Worm (Caenorhabditis elegans) whole organism, mixed stage, embryonic: Measurements from ENCODE around the gene ttr-29.

Source experiments
- M03D4.4 ChIP-seq: sonication (generic microtip); optimal IDR thresholded peaks from 2 replicates; lab custom pipeline; 2017; ENCODE audit warnings: mild to moderate bottlenecking, missing genetic modification characterization, missing compliant biosample characterization
- bed-3 ChIP-seq: fragments of 200-800 bp; sonication (Bioruptor generic); optimal IDR thresholded peaks from 3 replicates; lab custom pipeline; 2018; ENCODE audit warnings: mild to moderate bottlenecking, missing genetic modification characterization, moderate library complexity, missing compliant biosample characterization
- blmp-1 ChIP-seq: fragments of 150-350 bp; optimal IDR thresholded peaks from 2 replicates; lab custom pipeline; 2014; ENCODE audit warnings: missing biosample characterization, missing genetic modification characterization
- ceh-39 ChIP-seq: fragments of 150-350 bp; optimal IDR thresholded peaks from 2 replicates; lab custom pipeline; 2014; ENCODE audit warnings: missing biosample characterization, missing genetic modification characterization
- ceh-43 ChIP-seq: fragments of 200-800 bp; sonication (Bioruptor generic); optimal IDR thresholded peaks from 2 replicates; lab custom pipeline; 2018; ENCODE audit warnings: mild to moderate bottlenecking, missing genetic modification characterization, moderate library complexity, missing compliant biosample characterization
- ces-1 ChIP-seq: fragments of 150-350 bp; optimal IDR thresholded peaks from 2 replicates; lab custom pipeline; 2014; ENCODE audit warnings: missing biosample characterization, missing genetic modification reagents, missing genetic modification characterization
- elt-1 ChIP-seq: sonication (generic microtip); optimal IDR thresholded peaks from 2 replicates; lab custom pipeline; 2017; ENCODE audit warnings: missing genetic modification characterization, mild to moderate bottlenecking, missing compliant biosample characterization, antibody characterized with exemption, moderate library complexity, borderline replicate concordance; ENCODE audit not compliant: insufficient read depth
- elt-3 ChIP-seq: fragments of 150-350 bp; optimal IDR thresholded peaks from 2 replicates; lab custom pipeline; 2014; ENCODE audit warnings: missing biosample characterization, missing genetic modification characterization
- ham-2 ChIP-seq: fragments of 200-800 bp; sonication (Bioruptor generic); optimal IDR thresholded peaks from 2 replicates; lab custom pipeline; 2018; ENCODE audit warnings: mild to moderate bottlenecking, missing genetic modification characterization, missing compliant biosample characterization
- hlh-1 ChIP-seq: fragments of 150-350 bp; optimal IDR thresholded peaks from 2 replicates; lab custom pipeline; 2014; ENCODE audit warnings: missing biosample characterization, missing genetic modification reagents, missing genetic modification characterization
- lin-32 ChIP-seq: fragments of 200-800 bp; sonication (Bioruptor generic); optimal IDR thresholded peaks from 2 replicates; lab custom pipeline; 2018; ENCODE audit warnings: mild to moderate bottlenecking, missing genetic modification characterization, missing compliant biosample characterization
- lsy-2 ChIP-seq: fragments of 150-350 bp; optimal IDR thresholded peaks from 2 replicates; lab custom pipeline; 2014; ENCODE audit warnings: missing biosample characterization, missing genetic modification characterization
- mab-5 ChIP-seq: fragments of 150-350 bp; optimal IDR thresholded peaks from 2 replicates; lab custom pipeline; 2014; ENCODE audit warnings: missing biosample characterization, missing genetic modification characterization
- mep-1 ChIP-seq: fragments of 150-350 bp; optimal IDR thresholded peaks from 2 replicates; lab custom pipeline; 2017; ENCODE audit warnings: missing biosample characterization, missing genetic modification reagents, missing genetic modification characterization, inconsistent platforms
- mls-2 ChIP-seq: sonication (generic microtip); optimal IDR thresholded peaks from 2 replicates; lab custom pipeline; 2016; ENCODE audit warnings: mild to moderate bottlenecking, missing genetic modification characterization, moderate library complexity, missing compliant biosample characterization
- nhr-12 ChIP-seq: fragments of 150-350 bp; optimal IDR thresholded peaks from 2 replicates; lab custom pipeline; 2014; ENCODE audit warnings: missing biosample characterization, missing genetic modification characterization
- nhr-2 ChIP-seq: fragments of 150-350 bp; optimal IDR thresholded peaks from 2 replicates; lab custom pipeline; 2014; ENCODE audit warnings: missing biosample characterization, missing genetic modification characterization
- nhr-237 ChIP-seq: fragments of 150-350 bp; optimal IDR thresholded peaks from 2 replicates; lab custom pipeline; 2014; ENCODE audit warnings: missing biosample characterization, missing genetic modification characterization
- nhr-28 ChIP-seq: fragments of 150-350 bp; optimal IDR thresholded peaks from 2 replicates; lab custom pipeline; 2014; ENCODE audit warnings: missing biosample characterization, missing genetic modification characterization
- pha-4 ChIP-seq: fragments of 150-350 bp; optimal IDR thresholded peaks from 2 replicates; lab custom pipeline; 2018; ENCODE audit warnings: missing biosample characterization, missing genetic modification reagents, missing genetic modification characterization
- sem-2 ChIP-seq: fragments of 200-800 bp; sonication (Bioruptor generic); optimal IDR thresholded peaks from 2 replicates; lab custom pipeline; 2018; ENCODE audit warnings: mild to moderate bottlenecking, missing genetic modification characterization, missing compliant biosample characterization
- tbx-8 ChIP-seq: fragments of 200-800 bp; sonication (Bioruptor generic); optimal IDR thresholded peaks from 2 replicates; lab custom pipeline; 2018; ENCODE audit warnings: mild to moderate bottlenecking, missing genetic modification characterization, moderate library complexity, missing compliant biosample characterization
- unc-39 ChIP-seq: fragments of 150-350 bp; optimal IDR thresholded peaks from 2 replicates; lab custom pipeline; 2014; ENCODE audit warnings: missing biosample characterization, missing genetic modification characterization
- unc-62 ChIP-seq: fragments of 150-350 bp; optimal IDR thresholded peaks from 2 replicates; lab custom pipeline; 2014; ENCODE audit warnings: missing biosample characterization, missing genetic modification reagents, missing genetic modification characterization
- zip-8 ChIP-seq: fragments of 150-350 bp; optimal IDR thresholded peaks from 2 replicates; lab custom pipeline; 2014; ENCODE audit warnings: missing biosample characterization, missing genetic modification characterization
- ztf-11 ChIP-seq: fragments of 150-350 bp; optimal IDR thresholded peaks from 2 replicates; lab custom pipeline; 2014; ENCODE audit warnings: missing biosample characterization, missing genetic modification characterization

Gene ttr-29

DNA sequence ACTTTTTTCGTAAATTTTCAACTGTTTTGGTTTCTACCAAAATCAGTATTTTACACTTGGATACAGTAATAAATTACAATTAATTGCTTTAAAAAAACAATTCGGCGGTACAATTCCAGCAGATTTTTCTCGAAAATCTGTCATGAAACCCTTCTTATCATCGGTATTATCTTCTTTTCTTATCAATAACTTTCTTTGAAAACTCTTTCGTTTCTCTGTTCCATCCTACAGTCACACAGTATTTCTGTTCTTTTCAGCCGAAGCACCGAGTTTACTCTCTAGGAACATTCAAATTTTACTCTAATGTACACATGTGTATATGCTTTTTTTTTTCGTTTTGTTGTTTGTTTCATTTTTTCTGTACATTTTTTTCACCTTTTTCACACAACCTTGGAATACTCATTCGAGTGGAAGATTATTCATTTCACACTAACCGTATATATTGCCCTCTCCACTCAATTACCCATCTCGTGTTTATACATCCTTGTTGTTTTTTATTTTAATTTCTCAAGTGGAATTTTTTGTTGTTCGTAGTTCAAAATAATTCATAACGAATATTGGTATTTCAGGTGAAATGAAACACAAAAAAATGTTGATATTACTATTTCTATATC is 3.0 kb upstream of the ttr-29 start, which contains the start of gene nid-1:
Gene nid-1, plus strand, starts transcription at position 564 of the 614 bp plus-strand sequence.
- TF ChIP-seq nhr-237 (no peak), ces-1 (GFP tag; lab: Kevin White, UChicago) (no peak), lsy-2 (tag; lab: Kevin White, UChicago) (no peak)
- TF ChIP-seq, all 35 proteins: peak for 0

DNA sequence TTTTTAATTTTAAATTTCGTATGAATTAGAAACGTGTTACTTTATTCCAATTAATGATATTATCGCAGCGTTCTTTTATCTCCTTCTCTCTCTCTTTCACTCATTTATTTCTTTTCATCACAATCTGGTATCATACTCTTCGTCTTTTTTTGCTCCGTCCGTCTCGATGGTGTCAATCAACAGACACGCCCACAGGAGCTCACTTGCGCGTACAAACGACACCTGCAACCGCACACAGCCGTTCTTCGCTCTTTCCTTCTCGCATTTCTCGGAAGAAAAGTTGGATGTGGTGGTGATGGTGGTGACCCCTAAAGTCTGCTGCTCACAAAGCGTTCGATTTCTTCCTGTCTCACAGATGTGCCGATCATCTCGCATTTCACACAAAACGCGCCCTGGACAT is 2.0 kb upstream of the ttr-29 start:
- TF ChIP-seq tbx-8 (GFP tag; lab: Kevin White, UChicago) (no peak), nhr-237 (no peak), hlh-1 (tag; lab: Kevin White, UChicago) (peak; percentile 89), nhr-12 (tag; lab: Kevin White, UChicago) (no peak), unc-39 (tag; lab: Kevin White, UChicago) (no peak)
- TF ChIP-seq, all 35 proteins: peak for 1

DNA sequence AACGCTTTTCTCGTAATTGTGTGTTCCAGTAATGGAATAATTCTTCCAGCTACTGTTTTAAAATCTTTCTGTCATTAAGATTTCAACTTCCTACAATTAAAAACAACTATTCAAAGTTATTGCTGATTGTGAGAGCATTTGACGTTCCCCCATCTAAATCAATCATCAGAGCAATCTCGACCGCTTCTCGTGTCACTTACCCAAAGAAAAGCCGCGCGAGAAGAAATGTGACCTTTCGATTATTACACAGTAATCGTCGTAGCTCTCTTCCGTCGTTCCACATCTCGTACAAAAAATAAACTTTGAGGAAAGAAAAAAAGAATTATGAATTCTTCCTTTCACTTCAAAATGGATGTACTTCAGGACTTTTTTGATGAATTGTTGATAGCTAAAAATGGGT is 804 bp upstream of the ttr-29 start:
- TF ChIP-seq hlh-1 (tag; lab: Kevin White, UChicago) (peak; percentile 43), nhr-2 (tag; lab: Kevin White, UChicago) (no peak), ceh-39 (tag; lab: Kevin White, UChicago) (no peak), zip-8 (tag; lab: Kevin White, UChicago) (no peak), sem-2 (GFP tag; lab: Kevin White, UChicago) (no peak), unc-39 (tag; lab: Kevin White, UChicago) (no peak), nhr-237 (no peak), mab-5 (tag; lab: Kevin White, UChicago) (no peak), lin-32 (GFP tag; lab: Kevin White, UChicago) (no peak), unc-62 (GFP tag; lab: Kevin White, UChicago) (peak; percentile 79)
- TF ChIP-seq, all 35 proteins: peak for 2

DNA sequence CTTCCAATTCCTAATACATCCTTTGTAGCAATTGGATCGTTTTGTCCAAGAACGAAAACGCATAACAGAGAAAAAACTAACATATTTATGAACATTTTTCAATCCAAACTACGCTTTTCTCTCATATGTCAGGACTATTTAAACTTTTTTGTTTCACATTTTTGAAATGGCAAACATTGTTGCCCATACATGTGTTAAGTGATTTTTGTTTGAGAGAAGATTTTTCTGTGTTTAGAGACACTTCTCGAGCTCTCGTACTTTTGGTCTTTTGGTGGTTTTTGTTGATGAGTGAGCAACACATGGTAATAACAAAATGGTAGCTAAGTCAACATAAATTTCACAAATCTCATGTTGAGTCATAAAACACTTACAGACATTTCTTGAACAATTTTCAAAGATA is 1.6 kb downstream of the ttr-29 start, which contains the start of gene ttr-28:
Gene ttr-28, minus strand, starts transcription at position 101 of the 400 bp plus-strand sequence.
- no peak for TF ChIP-seq hlh-1 (tag; lab: Kevin White, UChicago)
- no peak for TF ChIP-seq pha-4 (tag; lab: Kevin White, UChicago)
- no peak for TF ChIP-seq tbx-8 (GFP tag; lab: Kevin White, UChicago)
- TF ChIP-seq elt-3 (tag; lab: Kevin White, UChicago), result no peak
- no peak for TF ChIP-seq lin-32 (GFP tag; lab: Kevin White, UChicago)
- TF ChIP-seq bed-3 (GFP tag; lab: Kevin White, UChicago), result no peak
- no peak for TF ChIP-seq nhr-12 (tag; lab: Kevin White, UChicago)
- no peak for TF ChIP-seq nhr-28 (tag; lab: Kevin White, UChicago)
- no peak for TF ChIP-seq mls-2
- no peak for TF ChIP-seq ceh-43 (GFP tag; lab: Kevin White, UChicago)
- no peak for TF ChIP-seq nhr-237
- no peak for TF ChIP-seq ztf-11 (tag; lab: Kevin White, UChicago)
- no peak for TF ChIP-seq ces-1 (GFP tag; lab: Kevin White, UChicago)
- TF ChIP-seq sem-2 (GFP tag; lab: Kevin White, UChicago), result no peak
- TF ChIP-seq M03D4.4 (tag; lab: Kevin White, UChicago), result no peak
- TF ChIP-seq ham-2 (GFP tag; lab: Kevin White, UChicago), result no peak
- no peak for TF ChIP-seq elt-1 (tag; lab: Kevin White, UChicago)
- TF ChIP-seq, all 35 proteins: peak for 0

DNA sequence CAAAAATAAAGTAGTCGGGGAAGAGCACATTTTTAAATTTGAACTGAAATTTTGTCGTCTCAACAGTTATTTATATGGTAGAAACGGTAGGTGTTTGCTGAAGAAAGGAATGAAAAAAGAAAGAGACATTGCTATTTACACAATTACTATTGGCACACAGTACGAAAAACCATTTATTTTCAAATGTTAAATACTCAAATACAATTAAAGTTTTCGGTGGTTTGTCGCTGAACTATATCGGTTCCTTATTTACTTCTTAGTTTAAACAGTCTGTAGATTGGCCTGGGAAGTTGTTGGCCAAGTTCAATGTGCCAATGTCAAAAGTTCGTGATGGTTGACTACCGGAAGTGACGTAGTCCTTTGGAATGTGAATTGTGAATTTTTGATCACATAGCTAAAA is 2.6 kb downstream of the ttr-29 start, which contains the start of gene ttr-27:
Gene ttr-27, minus strand, starts transcription at position 45 of the 400 bp plus-strand sequence.
- TF ChIP-seq pha-4 (tag; lab: Kevin White, UChicago) (no peak), ham-2 (GFP tag; lab: Kevin White, UChicago) (no peak), elt-3 (tag; lab: Kevin White, UChicago) (no peak), mep-1 (tag; lab: Kevin White, UChicago) (no peak)
- TF ChIP-seq, all 35 proteins: peak for 0

DNA sequence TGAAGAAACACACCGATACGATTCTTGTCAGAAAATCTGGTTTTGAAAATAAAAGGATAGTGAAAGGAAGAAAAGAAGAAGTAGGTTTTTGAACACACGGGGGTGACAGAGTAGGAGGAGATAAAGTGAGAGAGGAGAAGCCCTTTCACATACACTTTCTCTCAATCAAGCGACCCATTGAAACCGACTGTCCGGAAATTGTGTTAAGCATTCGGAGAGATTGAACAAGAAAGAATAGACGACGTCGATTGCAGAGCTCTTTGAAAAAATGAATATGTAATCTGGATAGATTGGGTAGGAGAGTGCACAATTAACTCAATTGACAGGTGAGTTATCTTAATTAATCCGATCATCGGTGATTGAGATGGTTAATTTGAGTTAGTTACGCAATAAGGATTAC is 5.3 kb downstream of the ttr-29 start:
- TF ChIP-seq blmp-1 (no peak), ces-1 (GFP tag; lab: Kevin White, UChicago) (peak; percentile 89)
- TF ChIP-seq, all 35 proteins: peak for 1
